Fruit fly (Drosophila melanogaster) S2 (cell line): ENCODE data around the gene Ptp61F.

Experiments
- CG8478 ChIP-seq: fragments of >200 bp; optimal IDR thresholded peaks from 2 replicates; lab custom pipeline; 2018
- CTCF ChIP-seq, 2 experiments: fragments of >200 bp; optimal IDR thresholded peaks; 2 replicates each; lab custom pipeline; 2018

DNA sequence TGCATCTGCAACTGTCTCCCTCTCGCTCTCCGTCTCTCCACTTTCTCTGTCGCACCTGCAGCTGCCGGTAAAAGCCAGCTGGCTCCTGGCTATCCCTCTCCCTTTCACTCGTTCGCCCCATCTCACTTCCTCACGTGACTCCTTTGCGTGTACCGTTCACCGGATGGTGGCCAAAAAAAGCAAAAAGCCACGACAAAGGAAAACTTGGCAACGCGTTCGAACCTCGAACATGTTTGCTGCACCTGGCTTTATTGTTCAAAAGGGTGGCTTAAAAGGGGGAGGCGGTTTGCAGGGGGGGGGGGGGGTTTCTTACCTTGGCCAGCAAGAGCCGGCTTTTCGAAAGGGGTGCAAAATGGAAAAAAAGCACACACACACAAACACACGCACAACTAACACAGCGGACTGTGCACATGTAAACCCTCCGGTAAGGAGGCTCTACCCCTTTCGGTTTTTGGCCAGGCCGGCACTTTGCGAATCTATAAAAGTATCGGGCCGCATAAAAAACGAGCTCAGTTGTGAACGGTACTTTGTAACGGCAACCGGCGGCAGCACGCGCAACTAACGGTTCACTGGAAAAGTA is 104.9 kb downstream of the Ptp61F start, which contains the start of gene ru:
- no peak for TF ChIP-seq CG8478 (lab: Kevin White, UChicago)
- no peak for TF ChIP-seq CTCF (optimal IDR thresholded peaks at IDR 0.05; lab: Kevin White, UChicago)
